Worm (Caenorhabditis elegans) whole organism, L4 larva: ENCODE results near the gene srg-24.

Experiments used
- F10B5.3 ChIP-seq: sonication (generic microtip); optimal IDR thresholded peaks from 2 replicates; lab custom pipeline; 2016; ENCODE audit warnings: mild to moderate bottlenecking, missing genetic modification characterization, missing compliant biosample characterization
- F26F4.8 ChIP-seq: fragments of 200-800 bp; sonication (Bioruptor generic); conservative IDR thresholded peaks from 2 replicates; pipeline ENCODE4 v1.3.6; 2022; ENCODE audit warnings: missing genetic modification characterization, missing compliant biosample characterization
- T20F7.1 ChIP-seq: fragments of 200-800 bp; sonication (Bioruptor generic); optimal IDR thresholded peaks from 2 replicates; lab custom pipeline; 2018; ENCODE audit warnings: mild to moderate bottlenecking, missing genetic modification characterization, missing compliant biosample characterization
- T26A8.4 ChIP-seq: fragments of 200-800 bp; sonication (Bioruptor generic); IDR thresholded peaks from 2 replicates; pipeline ENCODE4 v1.3.6; 2022; ENCODE audit warnings: missing genetic modification characterization, missing compliant biosample characterization
- Y105C5A.15 ChIP-seq: fragments of 200-800 bp; sonication (Bioruptor generic); IDR thresholded peaks from 2 replicates; pipeline ENCODE4 v1.3.6; 2022; ENCODE audit warnings: missing genetic modification characterization, missing compliant biosample characterization
- ZK546.5 ChIP-seq, 2 experiments: sonication (generic microtip); optimal IDR thresholded peaks; 2 replicates each; lab custom pipeline; 2017; ENCODE audit warnings: missing biosample characterization in 2 of 2, missing genetic modification characterization in 2 of 2
- ama-1 ChIP-seq: fragments of 150-350 bp; optimal IDR thresholded peaks from 2 replicates; lab custom pipeline; 2014; ENCODE audit warnings: inconsistent platforms, mixed read lengths
- ces-1 ChIP-seq: fragments of 150-350 bp; sonication (generic microtip); optimal IDR thresholded peaks from 4 replicates; lab custom pipeline; 2014; ENCODE audit warnings: missing biosample characterization, missing genetic modification reagents, missing genetic modification characterization
- cey-2 ChIP-seq: sonication (generic microtip); optimal IDR thresholded peaks from 3 replicates; lab custom pipeline; 2017; ENCODE audit warnings: missing genetic modification characterization, mild to moderate bottlenecking, missing compliant biosample characterization, antibody characterized with exemption, borderline replicate concordance; ENCODE audit not compliant: insufficient read depth
- ctbp-1 ChIP-seq: fragments of 200-800 bp; sonication (Bioruptor generic); IDR thresholded peaks from 2 replicates; pipeline ENCODE4 v1.3.6; 2022; ENCODE audit warnings: missing genetic modification reagents, missing genetic modification characterization, missing compliant biosample characterization
- daf-12 ChIP-seq: fragments of 150-350 bp; optimal IDR thresholded peaks from 2 replicates; lab custom pipeline; 2014; ENCODE audit warnings: missing biosample characterization, missing genetic modification reagents, missing genetic modification characterization
- daf-16 ChIP-seq, 3 experiments: sonication (generic microtip); optimal IDR thresholded peaks; 2 replicates each; lab custom pipeline; 2016 to 2017; ENCODE audit warnings: missing genetic modification characterization in 3 of 3, missing genetic modification reagents in 3 of 3, mild to moderate bottlenecking in 2 of 3, missing compliant biosample characterization in 2 of 3, missing biosample characterization in 1 of 3, moderate library complexity in 1 of 3
- daf-19 ChIP-seq: fragments of 200-800 bp; sonication (Bioruptor generic); conservative IDR thresholded peaks from 2 replicates; pipeline ENCODE4 v1.3.6; 2022; ENCODE audit warnings: missing genetic modification characterization, missing compliant biosample characterization
- daf-8 ChIP-seq: fragments of 200-800 bp; sonication (Bioruptor generic); IDR thresholded peaks from 2 replicates; pipeline ENCODE4 v1.3.6; 2022; ENCODE audit warnings: missing genetic modification characterization, missing compliant biosample characterization
- dmd-6 ChIP-seq: fragments of 200-800 bp; sonication (Bioruptor generic); IDR thresholded peaks from 2 replicates; pipeline ENCODE4 v1.3.6; 2022; ENCODE audit warnings: missing genetic modification reagents, missing genetic modification characterization, missing compliant biosample characterization
- dmd-8 ChIP-seq: fragments of 200-800 bp; sonication (Bioruptor generic); IDR thresholded peaks from 2 replicates; pipeline ENCODE4 v1.3.6; 2022; ENCODE audit warnings: missing genetic modification characterization, missing compliant biosample characterization
- fos-1 ChIP-seq: fragments of 150-350 bp; optimal IDR thresholded peaks from 2 replicates; lab custom pipeline; 2014; ENCODE audit warnings: missing biosample characterization, missing genetic modification characterization
- gei-8 ChIP-seq: fragments of 200-800 bp; sonication (Bioruptor generic); optimal IDR thresholded peaks from 2 replicates; lab custom pipeline; 2018; ENCODE audit warnings: mild to moderate bottlenecking, missing genetic modification characterization, missing compliant biosample characterization
- hlh-11 ChIP-seq: fragments of 200-800 bp; sonication (Bioruptor generic); optimal IDR thresholded peaks from 2 replicates; lab custom pipeline; 2018; ENCODE audit warnings: mild to moderate bottlenecking, missing genetic modification characterization, missing compliant biosample characterization
- hmg-1.1 ChIP-seq: fragments of 200-800 bp; sonication (Bioruptor generic); IDR thresholded peaks from 2 replicates; pipeline ENCODE4 v1.3.6; 2022; ENCODE audit warnings: missing genetic modification reagents, missing genetic modification characterization, missing compliant biosample characterization
- jun-1 ChIP-seq: fragments of 150-350 bp; optimal IDR thresholded peaks from 2 replicates; lab custom pipeline; 2014; ENCODE audit warnings: missing biosample characterization, missing genetic modification reagents, missing genetic modification characterization
- lim-7 ChIP-seq: fragments of 200-800 bp; sonication (Bioruptor generic); IDR thresholded peaks from 2 replicates; pipeline ENCODE4 v1.3.6; 2022; ENCODE audit warnings: missing genetic modification characterization, missing compliant biosample characterization
- lin-15B ChIP-seq: fragments of 150-350 bp; sonication (generic microtip); optimal IDR thresholded peaks from 3 replicates; lab custom pipeline; 2014; ENCODE audit warnings: missing biosample characterization, missing genetic modification characterization
- lin-29 ChIP-seq: fragments of 200-800 bp; sonication (Bioruptor generic); IDR thresholded peaks from 2 replicates; pipeline ENCODE4 v1.3.6; 2022; ENCODE audit warnings: missing genetic modification reagents, missing genetic modification characterization, missing compliant biosample characterization
- lin-38 ChIP-seq: fragments of 200-800 bp; sonication (Bioruptor generic); IDR thresholded peaks from 2 replicates; pipeline ENCODE4 v1.3.6; 2022; ENCODE audit warnings: missing genetic modification reagents, missing genetic modification characterization, missing compliant biosample characterization
- lsy-2 ChIP-seq, 2 experiments: fragments of 150-350 bp in 1 of 2; sonication (generic microtip) in 1 of 2; optimal IDR thresholded peaks; 2 replicates each; lab custom pipeline; 2014 to 2017; ENCODE audit warnings: missing biosample characterization in 2 of 2, missing genetic modification characterization in 2 of 2
- madf-5 ChIP-seq, 2 experiments: fragments of 200-800 bp; sonication (Bioruptor generic); IDR thresholded peaks; 2 replicates each; pipeline ENCODE4 v1.3.6; 2022; ENCODE audit warnings: missing compliant biosample characterization in 2 of 2, missing genetic modification characterization in 2 of 2
- madf-9 ChIP-seq: fragments of 200-800 bp; sonication (Bioruptor generic); conservative IDR thresholded peaks from 2 replicates; pipeline ENCODE4 v1.3.6; 2022; ENCODE audit warnings: missing genetic modification reagents, missing genetic modification characterization, missing compliant biosample characterization
- mdl-1 ChIP-seq, 2 experiments: fragments of 150-350 bp in 1 of 2; sonication (generic microtip) in 1 of 2; optimal IDR thresholded peaks; 2 replicates each; lab custom pipeline; 2014 to 2017; ENCODE audit warnings: missing biosample characterization in 2 of 2, missing genetic modification characterization in 2 of 2
- mdt-29 ChIP-seq: fragments of 200-800 bp; sonication (Bioruptor generic); IDR thresholded peaks from 2 replicates; pipeline ENCODE4 v1.3.6; 2022; ENCODE audit warnings: missing genetic modification reagents, missing genetic modification characterization, missing compliant biosample characterization
- mes-2 ChIP-seq: sonication (generic microtip); optimal IDR thresholded peaks from 2 replicates; lab custom pipeline; 2016; ENCODE audit warnings: missing genotype, mild to moderate bottlenecking, missing genetic modification characterization, missing compliant biosample characterization; ENCODE audit not compliant: poor library complexity, severe bottlenecking
- mxl-3 ChIP-seq: fragments of 200-800 bp; sonication (Bioruptor generic); optimal IDR thresholded peaks from 2 replicates; lab custom pipeline; 2018; ENCODE audit warnings: mild to moderate bottlenecking, missing genetic modification characterization, missing compliant biosample characterization
- nhr-10 ChIP-seq: fragments of 150-350 bp; optimal IDR thresholded peaks from 2 replicates; lab custom pipeline; 2014; ENCODE audit warnings: missing biosample characterization, missing genetic modification characterization
- nhr-102 ChIP-seq: sonication (generic microtip); optimal IDR thresholded peaks from 2 replicates; lab custom pipeline; 2016; ENCODE audit warnings: mild to moderate bottlenecking, missing genetic modification characterization, moderate library complexity, missing compliant biosample characterization
- nhr-111 ChIP-seq: fragments of 200-800 bp; sonication (Bioruptor generic); optimal IDR thresholded peaks from 2 replicates; lab custom pipeline; 2018; ENCODE audit warnings: mild to moderate bottlenecking, missing genetic modification characterization, missing compliant biosample characterization
- nhr-25 ChIP-seq: sonication (generic microtip); optimal IDR thresholded peaks from 2 replicates; lab custom pipeline; 2017; ENCODE audit warnings: missing genetic modification characterization, mild to moderate bottlenecking, missing compliant biosample characterization, antibody characterized with exemption, moderate library complexity, borderline replicate concordance; ENCODE audit not compliant: insufficient read depth
- nhr-28 ChIP-seq: fragments of 150-350 bp; optimal IDR thresholded peaks from 2 replicates; lab custom pipeline; 2014; ENCODE audit warnings: missing biosample characterization, missing genetic modification characterization
- nhr-41 ChIP-seq: fragments of 200-800 bp; sonication (Bioruptor generic); IDR thresholded peaks from 2 replicates; pipeline ENCODE4 v1.3.6; 2022; ENCODE audit warnings: missing genetic modification reagents, missing genetic modification characterization, missing compliant biosample characterization
- nhr-48 ChIP-seq: sonication (generic microtip); optimal IDR thresholded peaks from 2 replicates; lab custom pipeline; 2016; ENCODE audit warnings: mild to moderate bottlenecking, missing genetic modification characterization, missing compliant biosample characterization
- nhr-76 ChIP-seq: fragments of 150-350 bp; optimal IDR thresholded peaks from 2 replicates; lab custom pipeline; 2014; ENCODE audit warnings: missing biosample characterization, missing genetic modification characterization
- pha-4 ChIP-seq, 2 experiments: fragments of 150-350 bp in 1 of 2; fragments of 200-800 bp in 1 of 2; sonication (Bioruptor generic) in 1 of 2; IDR thresholded peaks in 1 of 2; optimal IDR thresholded peaks in 1 of 2; 2 replicates each; pipeline versions ENCODE4 v1.3.6 to Lab custom; 2014 to 2022; ENCODE audit warnings: missing genetic modification characterization in 2 of 2, missing genetic modification reagents in 2 of 2, missing biosample characterization in 1 of 2, missing compliant biosample characterization in 1 of 2
- pqm-1 ChIP-seq: sonication (generic microtip); optimal IDR thresholded peaks from 2 replicates; lab custom pipeline; 2017; ENCODE audit warnings: missing biosample characterization, missing genetic modification characterization
- rbr-2 ChIP-seq: sonication (generic microtip); optimal IDR thresholded peaks from 2 replicates; lab custom pipeline; 2016; ENCODE audit warnings: missing genotype, missing genetic modification characterization, missing compliant biosample characterization
- sdz-12 ChIP-seq: fragments of 200-800 bp; sonication (Bioruptor generic); optimal IDR thresholded peaks from 2 replicates; lab custom pipeline; 2018; ENCODE audit warnings: mild to moderate bottlenecking, missing genetic modification characterization, missing compliant biosample characterization
- set-16 ChIP-seq: fragments of 200-800 bp; sonication (Bioruptor generic); IDR thresholded peaks from 2 replicates; pipeline ENCODE4 v1.3.6; 2022; ENCODE audit warnings: missing genetic modification reagents, missing genetic modification characterization, missing compliant biosample characterization
- skn-1 ChIP-seq: fragments of 150-350 bp; optimal IDR thresholded peaks from 2 replicates; lab custom pipeline; 2014; ENCODE audit warnings: missing biosample characterization, missing genetic modification characterization
- unc-130 ChIP-seq: sonication (generic microtip); optimal IDR thresholded peaks from 2 replicates; lab custom pipeline; 2016; ENCODE audit warnings: missing genetic modification reagents, missing genetic modification characterization, missing compliant biosample characterization
- vab-7 ChIP-seq: fragments of 200-800 bp; sonication (Bioruptor generic); IDR thresholded peaks from 2 replicates; pipeline ENCODE4 v1.3.6; 2022; ENCODE audit warnings: missing genetic modification reagents, missing genetic modification characterization, missing compliant biosample characterization
- zfp-3 ChIP-seq: fragments of 200-800 bp; sonication (Bioruptor generic); conservative IDR thresholded peaks from 2 replicates; pipeline ENCODE4 v1.3.6; 2022; ENCODE audit warnings: missing genetic modification reagents, missing genetic modification characterization, missing compliant biosample characterization
- ztf-11 ChIP-seq: fragments of 150-350 bp; optimal IDR thresholded peaks from 2 replicates; lab custom pipeline; 2014; ENCODE audit warnings: missing biosample characterization, missing genetic modification characterization

srg-24 gene

ce11 chrII:3076915-3077314 lies 23.5 kb downstream of the srg-24 start, which contains the start of gene Y25C1A.8 (continued):
- TF ChIP-seq hmg-1.1 (GFP tag; lab: Robert Waterston, UW) = peak; percentile 95
- peak; percentile 87 for TF ChIP-seq F10B5.3 (tag; lab: Kevin White, UChicago)
- TF ChIP-seq T26A8.4 (GFP tag; lab: Robert Waterston, UW) = peak; percentile 95
- TF ChIP-seq madf-9 (GFP tag; lab: Robert Waterston, UW) = peak; percentile 81
- TF ChIP-seq lin-29 (GFP tag; lab: Robert Waterston, UW) = peak; percentile 80
- TF ChIP-seq skn-1 (tag; lab: Kevin White, UChicago) = no peak
- peak; percentile 38 for TF ChIP-seq gei-8 (GFP tag; lab: Kevin White, UChicago)
- peak in 1 of 2 experiments; percentile 54 for TF ChIP-seq daf-16 (GFP tag; optimal IDR thresholded peaks at IDR 0.05; lab: Kevin White, UChicago)
- TF ChIP-seq daf-16 (tag; optimal IDR thresholded peaks at IDR 0.05; lab: Kevin White, UChicago) = peak; percentile 49
- peak; percentile 64 for TF ChIP-seq nhr-28 (tag; lab: Kevin White, UChicago)
- peak; percentile 55; the same call in 1 of the 2 replicates for TF ChIP-seq set-16 (GFP tag; lab: Robert Waterston, UW)
- TF ChIP-seq ctbp-1 = peak; percentile 85
- TF ChIP-seq rbr-2 (tag; lab: Kevin White, UChicago) = peak; percentile 92
- no peak for TF ChIP-seq lin-15B (tag; lab: Kevin White, UChicago)
- 0 out of 2 replicates have a peak, but pooled peaks have one; percentile 46 for TF ChIP-seq lim-7 (GFP tag; lab: Robert Waterston, UW)
- peak; percentile 45; the same call in 1 of the 2 replicates for TF ChIP-seq mdt-29
- TF ChIP-seq F26F4.8 (GFP tag; lab: Robert Waterston, UW) = no peak
- no peak for TF ChIP-seq ztf-11 (tag; lab: Kevin White, UChicago)
- no peak for TF ChIP-seq daf-8
- no peak for TF ChIP-seq daf-19 (GFP tag; lab: Robert Waterston, UW)
- TF ChIP-seq ZK546.5 (tag; optimal IDR thresholded peaks at IDR 0.05; lab: Kevin White, UChicago) = no peak
- no peak for TF ChIP-seq daf-12
- peak; percentile 7 for TF ChIP-seq nhr-25 (tag; lab: Kevin White, UChicago)
- TF ChIP-seq mxl-3 (GFP tag; lab: Kevin White, UChicago) = peak; percentile 63
- peak; percentile 78 for TF ChIP-seq jun-1 (tag; lab: Kevin White, UChicago)
- TF ChIP-seq nhr-41 (GFP tag; lab: Robert Waterston, UW) = no peak
- TF ChIP-seq nhr-10 (tag; lab: Kevin White, UChicago) = peak; percentile 2
- peak; percentile 35 for TF ChIP-seq unc-130 (GFP tag; lab: Kevin White, UChicago)
- TF ChIP-seq ama-1 (lab: Kevin White, UChicago) = no peak
- no peak for TF ChIP-seq fos-1
- TF ChIP-seq dmd-6 (GFP tag; lab: Robert Waterston, UW) = peak; percentile 83
- TF ChIP-seq mes-2 = peak; percentile 96
- TF ChIP-seq nhr-48 = peak; percentile 30
- peak; percentile 89 for TF ChIP-seq lin-38 (GFP tag; lab: Robert Waterston, UW)
- TF ChIP-seq madf-5 (GFP tag; IDR thresholded peaks at IDR 0.05; lab: Robert Waterston, UW) = no peak
- TF ChIP-seq lsy-2 (tag; optimal IDR thresholded peaks at IDR 0.05; lab: Kevin White, UChicago) = peak; percentile 99 to 100
- TF ChIP-seq nhr-76 = no peak
- no peak for TF ChIP-seq T20F7.1 (GFP tag; lab: Kevin White, UChicago)
- TF ChIP-seq cey-2 = no peak
- TF ChIP-seq pha-4 (GFP tag; IDR thresholded peaks at IDR 0.05; lab: Robert Waterston, UW) = peak; percentile 91
- TF ChIP-seq pha-4 (tag; optimal IDR thresholded peaks at IDR 0.05; lab: Kevin White, UChicago) = no peak
- TF ChIP-seq vab-7 (GFP tag; lab: Robert Waterston, UW) = peak; percentile 62
- peak; percentile 28 for TF ChIP-seq ces-1 (GFP tag; lab: Kevin White, UChicago)
- TF ChIP-seq zfp-3 (GFP tag; lab: Robert Waterston, UW) = peak; percentile 85
- TF ChIP-seq sdz-12 (GFP tag; lab: Kevin White, UChicago) = no peak
- no peak for TF ChIP-seq dmd-8 (GFP tag; lab: Robert Waterston, UW)
- peak; percentile 6 for TF ChIP-seq pqm-1 (tag; lab: Kevin White, UChicago)
- peak; percentile 89 for TF ChIP-seq hlh-11 (tag; lab: Kevin White, UChicago)
- TF ChIP-seq Y105C5A.15 (GFP tag; lab: Robert Waterston, UW) = no peak
- peak; percentile 94 for TF ChIP-seq nhr-102
- TF ChIP-seq nhr-111 (GFP tag; lab: Kevin White, UChicago) = no peak
- TF ChIP-seq mdl-1 (tag; optimal IDR thresholded peaks at IDR 0.05; lab: Kevin White, UChicago) = peak in 1 of 2 experiments; percentile 69
